Fruit fly (Drosophila melanogaster): ENCODE measurements around the gene salt.

salt gene

dm6 chr3R:31748093-31748996 lies 6.2 kb downstream of the salt start (continued):
- TF ChIP-seq dmrt11E (tag; optimal IDR thresholded peaks at IDR 0.05) (no peak), B-H2 (GFP tag; optimal IDR thresholded peaks at IDR 0.05) (no peak), disco-r (GFP tag; optimal IDR thresholded peaks at IDR 0.05) (no peak), CG8359 (GFP tag; optimal IDR thresholded peaks at IDR 0.05; ENCODE audit: borderline replicate concordance) (no peak), NK7.1 (GFP tag; optimal IDR thresholded peaks at IDR 0.05) (no peak), nmo (GFP tag; optimal IDR thresholded peaks at IDR 0.05) (no peak), ERR (GFP tag; optimal IDR thresholded peaks at IDR 0.05) (no peak), E2f2 (GFP tag; IDR thresholded peaks at IDR 0.05) (no peak), zen (tag; optimal IDR thresholded peaks at IDR 0.05) (no peak), gsb-n (tag; optimal IDR thresholded peaks at IDR 0.05) (no peak), CG4282 (GFP tag; optimal IDR thresholded peaks at IDR 0.05) (no peak), cas (GFP tag; IDR thresholded peaks at IDR 0.05) (no peak), Sox102F (GFP tag; optimal IDR thresholded peaks at IDR 0.05) (no peak), scrt (GFP tag; optimal IDR thresholded peaks at IDR 0.05) (peak; percentile 14), CG6683 (GFP tag; optimal IDR thresholded peaks at IDR 0.05) (no peak), pho (GFP tag; optimal IDR thresholded peaks at IDR 0.05) (no peak), phol (tag; optimal IDR thresholded peaks at IDR 0.05) (no peak), psq (GFP tag; optimal IDR thresholded peaks at IDR 0.05) (peak; percentile 100), bab2 (GFP tag; optimal IDR thresholded peaks at IDR 0.05) (no peak), gcm (GFP tag; optimal IDR thresholded peaks at IDR 0.05) (peak; percentile 80), NC2β (GFP tag; optimal IDR thresholded peaks at IDR 0.05) (no peak), CG17568 (GFP tag; optimal IDR thresholded peaks at IDR 0.05) (peak; percentile 20), Dbx (GFP tag; IDR thresholded peaks at IDR 0.05) (no peak), CG4328 (GFP tag; optimal IDR thresholded peaks at IDR 0.05) (no peak), CG3726 (GFP tag; IDR thresholded peaks at IDR 0.05) (no peak), luna (GFP tag; optimal IDR thresholded peaks at IDR 0.05) (no peak), Ravus (GFP tag; IDR thresholded peaks at IDR 0.05) (no peak), CG1832 (GFP tag; optimal IDR thresholded peaks at IDR 0.05) (no peak), tup (GFP tag; optimal IDR thresholded peaks at IDR 0.05) (no peak), sisA (GFP tag; IDR thresholded peaks at IDR 0.05) (no peak), CG6654 (GFP tag; optimal IDR thresholded peaks at IDR 0.05) (no peak), crc (GFP tag; optimal IDR thresholded peaks at IDR 0.05) (no peak), Hmr (GFP tag; optimal IDR thresholded peaks at IDR 0.05) (no peak), CG33213 (GFP tag; optimal IDR thresholded peaks at IDR 0.05) (no peak), CG34376 (GFP tag; optimal IDR thresholded peaks at IDR 0.05) (peak; percentile 20), CG18476 (GFP tag; optimal IDR thresholded peaks at IDR 0.05) (no peak), ken (GFP tag; IDR thresholded peaks at IDR 0.05) (no peak), Hr39 (optimal IDR thresholded peaks at IDR 0.05) (no peak), CG15011 (GFP tag; optimal IDR thresholded peaks at IDR 0.05) (no peak), pros (GFP tag; optimal IDR thresholded peaks at IDR 0.05) (peak; percentile 44), sens (GFP tag) (peak; percentile 80), CG13424 (tag; optimal IDR thresholded peaks at IDR 0.05) (peak; percentile 9), bcd (GFP tag; optimal IDR thresholded peaks at IDR 0.05) (no peak), CG9932 (GFP tag; IDR thresholded peaks at IDR 0.05) (no peak), tin (GFP tag; optimal IDR thresholded peaks at IDR 0.05) (no peak), BtbVII (GFP tag; optimal IDR thresholded peaks at IDR 0.05) (no peak), sens-2 (GFP tag; IDR thresholded peaks at IDR 0.05) (no peak), cad (GFP tag; optimal IDR thresholded peaks at IDR 0.05) (no peak), pnt (GFP tag; optimal IDR thresholded peaks at IDR 0.05) (no peak), run (tag; optimal IDR thresholded peaks at IDR 0.05) (no peak)

Data from whole organism, embryonic.